Fruit fly (Drosophila melanogaster): Measurements from ENCODE around the gene CG8132.

The CG8132 gene

dm6 chr3R:9419300-9419652 is 18.0 kb downstream of the CG8132 start (continued):
- TF ChIP-seq sd (tag; optimal IDR thresholded peaks at IDR 0.05): peak; percentile 91
- peak; percentile 70 for TF ChIP-seq cwo (GFP tag; optimal IDR thresholded peaks at IDR 0.05)
- TF ChIP-seq CG7987 (GFP tag; optimal IDR thresholded peaks at IDR 0.05): peak; percentile 28
- TF ChIP-seq CG18476 (GFP tag; optimal IDR thresholded peaks at IDR 0.05): no peak
- no peak for TF ChIP-seq CG10654 (GFP tag; optimal IDR thresholded peaks at IDR 0.05)

- peak; percentile 41 for TF ChIP-seq CG31441 (GFP tag; IDR thresholded peaks at IDR 0.05)
- TF ChIP-seq Dbx (GFP tag; IDR thresholded peaks at IDR 0.05): 0 out of 3 replicates have a peak, but pooled peaks have one; percentile 5
- TF ChIP-seq CG2129 (GFP tag; IDR thresholded peaks at IDR 0.05; ENCODE audit: partially characterized antibody): no peak
- no peak for TF ChIP-seq Chrac-16 (GFP tag; optimal IDR thresholded peaks at IDR 0.05)
- peak; percentile 7 to 17 for TF ChIP-seq Trl (optimal IDR thresholded peaks at IDR 0.05)
- no peak for TF ChIP-seq Trl (GFP tag; optimal IDR thresholded peaks at IDR 0.05)
- TF ChIP-seq zfh1 (GFP tag; IDR thresholded peaks at IDR 0.05): peak; percentile 50; the same call in 1 of the 3 replicates
- no peak for TF ChIP-seq MTF-1 (GFP tag; optimal IDR thresholded peaks at IDR 0.05; ENCODE audit: borderline replicate concordance)
- TF ChIP-seq Usf (GFP tag; optimal IDR thresholded peaks at IDR 0.05): no peak
- no peak for TF ChIP-seq NC2β (GFP tag; optimal IDR thresholded peaks at IDR 0.05)
- TF ChIP-seq chinmo (GFP tag; IDR thresholded peaks at IDR 0.05; ENCODE audit: partially characterized antibody): no peak
- no peak for TF ChIP-seq CG17361 (GFP tag; IDR thresholded peaks at IDR 0.05)
- TF ChIP-seq Xrp1 (GFP tag; IDR thresholded peaks at IDR 0.05): peak; percentile 45; the same call in 1 of the 2 replicates
- peak; percentile 4 for TF ChIP-seq CG7839 (tag; optimal IDR thresholded peaks at IDR 0.05)
- TF ChIP-seq CG2875 (GFP tag; optimal IDR thresholded peaks at IDR 0.05): peak; percentile 14
- peak; percentile 9 for TF ChIP-seq CG2712 (tag; optimal IDR thresholded peaks at IDR 0.05)
- TF ChIP-seq Awh (GFP tag; IDR thresholded peaks at IDR 0.05): 0 out of 2 replicates have a peak, but pooled peaks have one; percentile 9
- TF ChIP-seq CG17359 (tag; optimal IDR thresholded peaks at IDR 0.05): peak; percentile 49
- TF ChIP-seq CG32532 (GFP tag; IDR thresholded peaks at IDR 0.05): no peak
- no peak for TF ChIP-seq Hey (tag; optimal IDR thresholded peaks at IDR 0.05)
- TF ChIP-seq CG11696 (GFP tag; IDR thresholded peaks at IDR 0.05): no peak
- peak; percentile 45 for TF ChIP-seq CG12769 (tag; optimal IDR thresholded peaks at IDR 0.05)
- no peak for TF ChIP-seq CG14860 (GFP tag; IDR thresholded peaks at IDR 0.05; ENCODE audit: partially characterized antibody)
- no peak for TF ChIP-seq CG13123 (GFP tag; optimal IDR thresholded peaks at IDR 0.05)
- peak; percentile 14 for TF ChIP-seq CG10979 (tag; optimal IDR thresholded peaks at IDR 0.05)
- TF ChIP-seq mld (GFP tag; IDR thresholded peaks at IDR 0.05; ENCODE audit: partially characterized antibody): no peak
- peak; percentile 74 for TF ChIP-seq Med (GFP tag)
- TF ChIP-seq Dp (GFP tag; optimal IDR thresholded peaks at IDR 0.05): no peak
- 0 out of 3 replicates have a peak, but pooled peaks have one; percentile 5 for TF ChIP-seq H15 (GFP tag; IDR thresholded peaks at IDR 0.05)
- peak; percentile 6 to 22 for TF ChIP-seq dpn (GFP tag; optimal IDR thresholded peaks at IDR 0.05)
- peak; percentile 66; the same call in 1 of the 3 replicates for TF ChIP-seq ci (GFP tag; IDR thresholded peaks at IDR 0.05)
- no peak for TF ChIP-seq CoRest (tag; optimal IDR thresholded peaks at IDR 0.05)
- TF ChIP-seq CG4820 (GFP tag; optimal IDR thresholded peaks at IDR 0.05): peak; percentile 14
- no peak for TF ChIP-seq crp (GFP tag; optimal IDR thresholded peaks at IDR 0.05)
- no peak for TF ChIP-seq CG17186 (GFP tag; optimal IDR thresholded peaks at IDR 0.05)
- peak; percentile 16 for TF ChIP-seq Ssrp (tag; optimal IDR thresholded peaks at IDR 0.05)
- TF ChIP-seq CG6689 (GFP tag; IDR thresholded peaks at IDR 0.05): 0 out of 2 replicates have a peak, but pooled peaks have one; percentile 7
- peak in 1 of 2 experiments; percentile 38 for TF ChIP-seq Hr51 (GFP tag; optimal IDR thresholded peaks at IDR 0.05)
- no peak for TF ChIP-seq pita (GFP tag; optimal IDR thresholded peaks at IDR 0.05)
- TF ChIP-seq CG4424 (GFP tag; optimal IDR thresholded peaks at IDR 0.05): no peak
- peak; percentile 88 for TF ChIP-seq Ets65A (GFP tag)
- peak; percentile 43 for TF ChIP-seq CG11504 (tag; optimal IDR thresholded peaks at IDR 0.05)
These were observed 19.3 kb downstream of the CG8132 start for dm6 chr3R:9420439-9421234.
